Fruit fly (Drosophila melanogaster) whole organism, wandering third instar larva: ENCODE data around the gene dnd.
A peak's percentile ranks its signal among the peaks of the same experiment; 100 is the strongest.

Experiments
- Abd-B ChIP-seq: fragments of >200 bp; optimal IDR thresholded peaks from 2 replicates; lab custom pipeline; 2017; ENCODE audit warnings: missing biosample characterization, missing genetic modification characterization
- CrebA ChIP-seq: fragments of 200-800 bp; sonication (Bioruptor generic); optimal IDR thresholded peaks from 2 replicates; lab custom pipeline; 2016; ENCODE audit warnings: missing biosample characterization, mild to moderate bottlenecking, missing genetic modification characterization, borderline replicate concordance
- Dfd ChIP-seq: fragments of >200 bp; optimal IDR thresholded peaks from 2 replicates; lab custom pipeline; 2017; ENCODE audit warnings: missing biosample characterization, missing genetic modification characterization
- Dif ChIP-seq: fragments of 200-275, 200-300 bp; sonication (Bioruptor generic); optimal IDR thresholded peaks from 2 replicates; lab custom pipeline; 2018; ENCODE audit warnings: missing biosample characterization, missing genetic modification characterization; ENCODE audit not compliant: partially characterized antibody
- GATAd ChIP-seq: sonication (Bioruptor generic); optimal IDR thresholded peaks from 2 replicates; lab custom pipeline; 2016; ENCODE audit warnings: missing biosample characterization, missing genetic modification characterization
- HLH106 ChIP-seq: fragments of 200-800 bp; optimal IDR thresholded peaks from 3 replicates; lab custom pipeline; 2019; ENCODE audit warnings: missing biosample characterization, mild to moderate bottlenecking, missing genetic modification characterization, moderate library complexity
- Hnf4 ChIP-seq: fragments of 200-800 bp; sonication (Bioruptor generic); optimal IDR thresholded peaks from 2 replicates; lab custom pipeline; 2016; ENCODE audit warnings: missing biosample characterization, mild to moderate bottlenecking, missing genetic modification characterization
- Hr78 ChIP-seq: fragments of >200 bp; optimal IDR thresholded peaks from 2 replicates; lab custom pipeline; 2017; ENCODE audit warnings: missing biosample characterization, missing genetic modification characterization
- Hr83 ChIP-seq: fragments of 200-300 bp; sonication (Bioruptor generic); optimal IDR thresholded peaks from 2 replicates; lab custom pipeline; 2016; ENCODE audit warnings: missing biosample characterization, mild to moderate bottlenecking, missing genetic modification characterization, moderate library complexity; ENCODE audit not compliant: poor library complexity, severe bottlenecking
- Jra ChIP-seq: sonication (Bioruptor generic); optimal IDR thresholded peaks from 2 replicates; lab custom pipeline; 2016; ENCODE audit warnings: missing biosample characterization, missing genetic modification characterization
- Mio ChIP-seq: sonication (Bioruptor generic); optimal IDR thresholded peaks from 2 replicates; lab custom pipeline; 2016; ENCODE audit warnings: missing biosample characterization, missing genetic modification characterization
- Myc ChIP-seq: fragments of >200 bp; optimal IDR thresholded peaks from 2 replicates; lab custom pipeline; 2017
- N ChIP-seq: fragments of >200 bp; optimal IDR thresholded peaks from 2 replicates; lab custom pipeline; 2018; ENCODE audit warnings: missing biosample characterization, missing external identifiers, missing genetic modification characterization
- OdsH ChIP-seq: fragments of 200-800 bp; sonication (Bioruptor generic); optimal IDR thresholded peaks from 2 replicates; lab custom pipeline; 2016; ENCODE audit warnings: missing biosample characterization, mild to moderate bottlenecking, missing genetic modification characterization
- Sp1 ChIP-seq: fragments of 200-800 bp; sonication (Bioruptor generic); optimal IDR thresholded peaks from 3 replicates; lab custom pipeline; 2019; ENCODE audit warnings: missing biosample characterization, mild to moderate bottlenecking, missing genetic modification characterization, moderate library complexity
- Vsx2 ChIP-seq: fragments of 200-300, 225-300 bp; sonication (Bioruptor generic); optimal IDR thresholded peaks from 2 replicates; lab custom pipeline; 2018; ENCODE audit warnings: missing biosample characterization, missing genetic modification characterization; ENCODE audit not compliant: partially characterized antibody
- br ChIP-seq: fragments of 200-800 bp; sonication (Bioruptor generic); optimal IDR thresholded peaks from 2 replicates; lab custom pipeline; 2016; ENCODE audit warnings: missing biosample characterization, missing genetic modification characterization
- brk ChIP-seq: fragments of 200-800 bp; sonication (Bioruptor generic); optimal IDR thresholded peaks from 2 replicates; lab custom pipeline; 2016; ENCODE audit warnings: missing biosample characterization, mild to moderate bottlenecking, missing genetic modification characterization
- dl ChIP-seq, 2 experiments: fragments of 175-275, 200-275 bp in 1 of 2; fragments of 200-275 bp in 1 of 2; sonication (Bioruptor generic); optimal IDR thresholded peaks; lab custom pipeline; 2018; ENCODE audit warnings: mild to moderate bottlenecking in 2 of 2, missing biosample characterization in 2 of 2, missing genetic modification characterization in 2 of 2, moderate library complexity in 2 of 2; ENCODE audit not compliant: partially characterized antibody in 2 of 2, insufficient read depth in 1 of 2
- dmrt93B ChIP-seq: fragments of 200-800 bp; sonication (Bioruptor generic); optimal IDR thresholded peaks from 2 replicates; lab custom pipeline; 2018; ENCODE audit warnings: missing biosample characterization, mild to moderate bottlenecking, missing genetic modification characterization
- ey ChIP-seq: fragments of 200-800 bp; sonication (Bioruptor generic); optimal IDR thresholded peaks from 2 replicates; lab custom pipeline; 2016; ENCODE audit warnings: missing biosample characterization, missing genetic modification characterization
- fru ChIP-seq: fragments of 200-800 bp; sonication (Bioruptor generic); optimal IDR thresholded peaks from 3 replicates; lab custom pipeline; 2016; ENCODE audit warnings: missing biosample characterization, mild to moderate bottlenecking, missing genetic modification characterization
- h ChIP-seq: fragments of 200-800 bp; sonication (Bioruptor generic); optimal IDR thresholded peaks from 3 replicates; lab custom pipeline; 2016; ENCODE audit warnings: missing biosample characterization, mild to moderate bottlenecking, missing genetic modification characterization
- jim ChIP-seq: fragments of 175-275, 200-325 bp; sonication (Bioruptor generic); optimal IDR thresholded peaks from 2 replicates; lab custom pipeline; 2016; ENCODE audit warnings: missing biosample characterization, mild to moderate bottlenecking, missing genetic modification characterization
- lola ChIP-seq: fragments of >200 bp; optimal IDR thresholded peaks from 2 replicates; lab custom pipeline; 2017; ENCODE audit warnings: missing biosample characterization, missing genetic modification characterization
- psq ChIP-seq: fragments of 200-800 bp; sonication (Bioruptor generic); optimal IDR thresholded peaks from 3 replicates; lab custom pipeline; 2017; ENCODE audit warnings: missing biosample characterization, mild to moderate bottlenecking, missing genetic modification characterization, moderate library complexity
- rgr ChIP-seq: fragments of 200-800 bp; sonication (Bioruptor generic); optimal IDR thresholded peaks from 3 replicates; lab custom pipeline; 2016; ENCODE audit warnings: missing biosample characterization, mild to moderate bottlenecking, missing genetic modification characterization
- sv ChIP-seq: fragments of 200-800 bp; sonication (Bioruptor generic); optimal IDR thresholded peaks from 3 replicates; lab custom pipeline; 2016; ENCODE audit warnings: missing biosample characterization, missing genetic modification characterization
- tai ChIP-seq: sonication (Bioruptor generic); optimal IDR thresholded peaks from 2 replicates; lab custom pipeline; 2016; ENCODE audit warnings: missing biosample characterization, missing genetic modification characterization
- usp ChIP-seq: fragments of >200 bp; optimal IDR thresholded peaks from 2 replicates; lab custom pipeline; 2017; ENCODE audit warnings: missing biosample characterization, missing genetic modification characterization

dnd gene

DNA sequence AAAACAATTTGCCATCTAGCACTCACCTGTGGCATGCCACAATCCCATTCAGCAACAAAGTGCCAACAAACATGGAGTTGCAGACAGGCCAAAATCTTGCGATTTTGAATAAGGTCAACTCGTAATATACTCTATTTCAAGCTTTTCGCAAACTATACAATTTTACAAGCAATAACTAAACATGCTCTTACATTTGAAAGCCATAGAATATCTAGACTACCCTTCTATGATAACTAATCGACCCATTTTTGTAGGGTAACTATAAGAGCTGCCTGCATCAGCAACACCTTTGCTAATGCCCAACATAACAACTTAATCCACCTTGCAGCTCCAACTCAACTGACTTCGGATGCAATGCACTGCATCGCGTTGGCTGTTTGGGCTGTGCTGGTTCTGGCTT is 33.3 kb upstream of the dnd start:
- TF ChIP-seq br (GFP tag; lab: Kevin White, UChicago): no peak
- TF ChIP-seq Mio (GFP tag; lab: Kevin White, UChicago): no peak
- no peak for TF ChIP-seq Vsx2 (GFP tag; lab: Kevin White, UChicago)
- TF ChIP-seq CrebA (GFP tag; lab: Kevin White, UChicago): no peak
- no peak for TF ChIP-seq usp (GFP tag; lab: Kevin White, UChicago)
- TF ChIP-seq fru (GFP tag; lab: Kevin White, UChicago): no peak
- no peak for TF ChIP-seq jim (GFP tag; lab: Kevin White, UChicago)

DNA sequence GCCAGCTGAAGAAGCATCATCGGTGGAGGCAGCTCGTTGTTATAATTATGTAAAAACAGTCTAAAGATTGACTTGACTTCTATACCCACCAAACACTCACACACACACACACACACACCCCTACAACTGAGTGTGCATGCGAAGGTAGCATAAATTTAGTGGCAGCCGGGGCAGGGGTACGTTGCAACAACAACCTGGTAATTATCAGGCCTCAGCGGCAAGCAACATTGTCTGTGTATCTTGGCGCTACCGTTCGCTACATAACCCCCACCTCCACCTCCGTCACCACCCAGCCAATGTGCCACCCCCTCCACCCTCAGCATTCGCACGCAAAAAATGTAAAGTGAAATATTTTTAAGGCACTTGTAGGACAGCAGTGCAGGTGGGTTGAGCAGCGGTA is 29.8 kb upstream of the dnd start:
- TF ChIP-seq br (GFP tag; lab: Kevin White, UChicago) (no peak), rgr (GFP tag; lab: Kevin White, UChicago) (no peak), Dfd (peak; percentile 5)

DNA sequence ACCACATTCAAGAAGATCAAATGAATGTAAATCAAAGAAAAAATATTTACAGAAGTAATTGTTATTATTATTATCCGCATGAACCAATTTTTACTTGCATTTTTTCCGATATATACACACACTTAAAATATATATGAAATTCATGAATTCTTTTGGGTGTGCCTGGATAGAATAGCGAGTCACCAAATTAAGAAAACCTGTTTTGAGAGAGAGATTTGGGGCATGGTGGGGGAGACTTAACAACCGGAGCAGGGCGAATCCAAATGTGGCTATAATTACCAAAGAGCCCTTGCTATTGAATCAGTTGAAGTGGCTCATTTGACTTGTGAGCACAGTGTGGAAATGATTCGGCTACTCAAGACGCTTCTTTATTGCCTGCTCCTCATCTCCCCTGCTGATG is 26.3 kb upstream of the dnd start, which contains the start of gene Qsox2:
Gene Qsox2, plus strand, starts transcription at position 301 of the 400 bp plus-strand sequence.
- TF ChIP-seq Sp1 (no peak), Vsx2 (GFP tag; lab: Kevin White, UChicago) (peak; percentile 34), sv (GFP tag; lab: Kevin White, UChicago) (no peak), CrebA (GFP tag; lab: Kevin White, UChicago) (no peak), Mio (GFP tag; lab: Kevin White, UChicago) (no peak), Hr83 (no peak)

dm6 chr3R:21911516-21911915 is 24.4 kb upstream of the dnd start, which contains the start of gene Qsox3:
Qsox3 (plus strand) TSS chr3R:21911816.
- TF ChIP-seq OdsH (GFP tag; lab: Kevin White, UChicago): no peak
- TF ChIP-seq Dfd: no peak
- TF ChIP-seq Jra (GFP tag; lab: Kevin White, UChicago): no peak
- TF ChIP-seq Mio (GFP tag; lab: Kevin White, UChicago): no peak
- no peak for TF ChIP-seq brk
- TF ChIP-seq N: no peak
- no peak for TF ChIP-seq Hr83
- no peak for TF ChIP-seq Vsx2 (GFP tag; lab: Kevin White, UChicago)
- no peak for TF ChIP-seq Abd-B (GFP tag; lab: Kevin White, UChicago)
- TF ChIP-seq tai (GFP tag; lab: Kevin White, UChicago): no peak
- TF ChIP-seq Sp1: no peak
- no peak for TF ChIP-seq rgr (GFP tag; lab: Kevin White, UChicago)
- TF ChIP-seq br (GFP tag; lab: Kevin White, UChicago): no peak
- TF ChIP-seq h (GFP tag; lab: Kevin White, UChicago): no peak
- no peak for TF ChIP-seq GATAd (GFP tag; lab: Kevin White, UChicago)
- TF ChIP-seq, all 38 proteins: peak for 0

DNA sequence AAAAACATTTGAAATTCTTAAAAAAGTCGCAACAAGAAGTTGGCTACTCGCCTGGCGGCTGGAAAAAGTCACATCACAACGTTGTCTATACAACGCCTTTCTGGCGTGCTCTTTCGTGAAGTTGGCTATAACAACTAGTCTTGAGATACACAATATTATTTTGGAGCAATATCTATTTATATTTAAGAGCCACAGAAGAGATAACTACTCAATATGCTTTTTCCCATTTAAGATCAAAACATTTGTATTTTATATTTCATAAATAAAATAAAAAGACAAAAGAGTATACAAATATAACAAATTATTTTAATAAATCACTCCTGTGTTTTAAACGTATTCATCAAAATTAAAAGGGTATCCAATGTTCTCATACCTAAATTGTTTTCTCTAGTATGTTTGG is 19.7 kb upstream of the dnd start:
- no peak for TF ChIP-seq Dif
- TF ChIP-seq psq (GFP tag; lab: Kevin White, UChicago): no peak
- no peak for TF ChIP-seq br (GFP tag; lab: Kevin White, UChicago)
- no peak for TF ChIP-seq HLH106 (tag; lab: Kevin White, UChicago)
- no peak for TF ChIP-seq lola (GFP tag; lab: Kevin White, UChicago)
- no peak for TF ChIP-seq jim (GFP tag; lab: Kevin White, UChicago)
- no peak for TF ChIP-seq dmrt93B (GFP tag; lab: Kevin White, UChicago)
- no peak for TF ChIP-seq Hnf4
- no peak for TF ChIP-seq Hr78 (GFP tag; lab: Kevin White, UChicago)
- no peak for TF ChIP-seq CrebA (GFP tag; lab: Kevin White, UChicago)
- no peak for TF ChIP-seq Hr83
- TF ChIP-seq dl (GFP tag; optimal IDR thresholded peaks at IDR 0.05; lab: Kevin White, UChicago; ENCODE audit: insufficient read depth in 1 of 2, partially characterized antibody in 2 of 2): no peak
- TF ChIP-seq Myc (lab: Kevin White, UChicago): no peak
- no peak for TF ChIP-seq ey (GFP tag; lab: Kevin White, UChicago)
- no peak for TF ChIP-seq fru (GFP tag; lab: Kevin White, UChicago)
- no peak for TF ChIP-seq GATAd (GFP tag; lab: Kevin White, UChicago)
- no peak for TF ChIP-seq Vsx2 (GFP tag; lab: Kevin White, UChicago)
